Fruit fly (Drosophila melanogaster): ENCODE measurements around the gene heca.

- TF ChIP-seq CTCF (optimal IDR thresholded peaks at IDR 0.05) (no peak), CG8478 (optimal IDR thresholded peaks at IDR 0.05) (no peak)
These were observed 15.9 kb downstream of the heca start for dm6 chr3R:30293478-30294122.

Data from S2 (cell line).